Fruit fly (Drosophila melanogaster): ENCODE results near the gene CG13004.

The CG13004 gene

DNA sequence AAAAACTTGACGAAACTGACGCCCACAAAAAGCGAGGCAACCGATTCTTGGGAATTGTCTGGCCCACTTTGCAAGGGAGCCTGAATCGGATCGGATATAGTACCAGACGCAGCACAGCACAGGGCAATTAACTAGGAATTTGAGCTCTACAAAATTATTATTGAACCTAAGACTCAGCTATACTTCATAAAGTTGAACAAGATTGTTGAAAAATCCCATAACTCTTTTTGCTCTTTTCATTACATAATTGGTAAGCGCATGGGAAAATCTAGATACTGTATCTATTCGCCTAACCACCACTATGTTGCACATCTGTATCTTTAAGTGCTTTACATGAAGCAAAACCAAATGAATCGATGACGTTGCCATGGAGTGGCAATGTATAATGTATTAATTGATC is 2.2 kb downstream of the CG13004 start (continued):
- no peak for TF ChIP-seq luna (GFP tag; optimal IDR thresholded peaks at IDR 0.05)
- TF ChIP-seq exex (tag; optimal IDR thresholded peaks at IDR 0.05) = no peak
- peak; percentile 60 for TF ChIP-seq Rx (GFP tag; IDR thresholded peaks at IDR 0.05)
- TF ChIP-seq Sin3A (optimal IDR thresholded peaks at IDR 0.05) = no peak
- TF ChIP-seq dmrt11E (tag; optimal IDR thresholded peaks at IDR 0.05) = peak; percentile 30
- TF ChIP-seq ewg (GFP tag; optimal IDR thresholded peaks at IDR 0.05) = peak; percentile 68
- TF ChIP-seq CG7963 (GFP tag; IDR thresholded peaks at IDR 0.05; ENCODE audit: partially characterized antibody) = no peak
- TF ChIP-seq CG12769 (tag; optimal IDR thresholded peaks at IDR 0.05) = peak; percentile 78
- TF ChIP-seq eve (GFP tag; optimal IDR thresholded peaks at IDR 0.05) = peak in 1 of 2 experiments; percentile 90
- peak; percentile 68 for TF ChIP-seq Antp (GFP tag; optimal IDR thresholded peaks at IDR 0.05)
- TF ChIP-seq zfh1 (GFP tag; IDR thresholded peaks at IDR 0.05) = peak; percentile 81
- peak; percentile 83 for TF ChIP-seq oc (tag; optimal IDR thresholded peaks at IDR 0.05)
- TF ChIP-seq CG17802 (tag; optimal IDR thresholded peaks at IDR 0.05) = peak; percentile 39
- peak; percentile 49 for TF ChIP-seq Mad (GFP tag; optimal IDR thresholded peaks at IDR 0.05)
- peak in 1 of 2 experiments; percentile 13 for TF ChIP-seq crp (GFP tag; optimal IDR thresholded peaks at IDR 0.05)
- TF ChIP-seq stwl (tag; optimal IDR thresholded peaks at IDR 0.05) = no peak
- no peak for TF ChIP-seq fu2 (GFP tag; optimal IDR thresholded peaks at IDR 0.05)
- TF ChIP-seq lola (GFP tag; optimal IDR thresholded peaks at IDR 0.05) = peak in 1 of 3 experiments; percentile 65
- peak; percentile 30 for TF ChIP-seq scrt (GFP tag; optimal IDR thresholded peaks at IDR 0.05)
- peak; percentile 38 for TF ChIP-seq zen (tag; optimal IDR thresholded peaks at IDR 0.05)
- no peak for TF ChIP-seq abd-A (tag; optimal IDR thresholded peaks at IDR 0.05)
- TF ChIP-seq CG9437 (GFP tag; optimal IDR thresholded peaks at IDR 0.05) = peak; percentile 65
- TF ChIP-seq H15 (GFP tag; IDR thresholded peaks at IDR 0.05) = peak; percentile 65
- no peak for TF ChIP-seq CG12744 (GFP tag; optimal IDR thresholded peaks at IDR 0.05)
- peak; percentile 80 for TF ChIP-seq CG12219 (GFP tag; optimal IDR thresholded peaks at IDR 0.05)
- peak; percentile 94 for TF ChIP-seq ci (GFP tag; IDR thresholded peaks at IDR 0.05)
- TF ChIP-seq Bdp1 (GFP tag; optimal IDR thresholded peaks at IDR 0.05) = peak; percentile 27
- peak; percentile 72; the same call in 1 of the 2 replicates for TF ChIP-seq CG14014 (GFP tag; IDR thresholded peaks at IDR 0.05)
- peak; percentile 21 to 81 for TF ChIP-seq Hr51 (GFP tag; optimal IDR thresholded peaks at IDR 0.05)
- TF ChIP-seq Ets97D (GFP tag; optimal IDR thresholded peaks at IDR 0.05) = peak; percentile 27
- TF ChIP-seq CG7357 (GFP tag; IDR thresholded peaks at IDR 0.05) = peak; percentile 67; the same call in 2 of the 3 replicates
- TF ChIP-seq seq (GFP tag; IDR thresholded peaks at IDR 0.05) = no peak
- TF ChIP-seq hkb (optimal IDR thresholded peaks at IDR 0.05) = no peak
- TF ChIP-seq hkb (GFP tag; IDR thresholded peaks at IDR 0.05) = peak; percentile 85
- peak; percentile 83 for TF ChIP-seq ken (GFP tag; IDR thresholded peaks at IDR 0.05)
- TF ChIP-seq CG13287 (GFP tag; IDR thresholded peaks at IDR 0.05; ENCODE audit: partially characterized antibody) = no peak
- 0 out of 2 replicates have a peak, but pooled peaks have one; percentile 30 for TF ChIP-seq Lim3 (GFP tag; IDR thresholded peaks at IDR 0.05)
- TF ChIP-seq B-H1 (GFP tag; IDR thresholded peaks at IDR 0.05) = peak; percentile 46; the same call in 2 of the 3 replicates
- TF ChIP-seq CTCF (GFP tag; optimal IDR thresholded peaks at IDR 0.05) = peak; percentile 49
- no peak for TF ChIP-seq zen2 (GFP tag; IDR thresholded peaks at IDR 0.05; ENCODE audit: partially characterized antibody)
- TF ChIP-seq caup (GFP tag; optimal IDR thresholded peaks at IDR 0.05; ENCODE audit: severe bottlenecking) = peak; percentile 9
- no peak for TF ChIP-seq Doc2 (GFP tag; IDR thresholded peaks at IDR 0.05)
- no peak for TF ChIP-seq tna (GFP tag; IDR thresholded peaks at IDR 0.05; ENCODE audit: partially characterized antibody)
- TF ChIP-seq Lhr (GFP tag; optimal IDR thresholded peaks at IDR 0.05) = peak; percentile 45
- peak; percentile 76 for TF ChIP-seq grau (tag; optimal IDR thresholded peaks at IDR 0.05)
- TF ChIP-seq pb (GFP tag; optimal IDR thresholded peaks at IDR 0.05) = peak; percentile 63
- peak; percentile 69 for TF ChIP-seq odd (GFP tag; optimal IDR thresholded peaks at IDR 0.05)
- TF ChIP-seq CG2712 (tag; optimal IDR thresholded peaks at IDR 0.05) = peak; percentile 80
- no peak for TF ChIP-seq B-H2 (GFP tag; optimal IDR thresholded peaks at IDR 0.05)
- no peak for TF ChIP-seq CG31388 (GFP tag; optimal IDR thresholded peaks at IDR 0.05)
- no peak for TF ChIP-seq CG10431 (GFP tag; optimal IDR thresholded peaks at IDR 0.05)

All from whole organism, embryonic.